Fruit fly (Drosophila melanogaster) S2 (cell line): ENCODE data around the gene bcn92.

Experiments used
- CG8478 ChIP-seq: fragments of >200 bp; optimal IDR thresholded peaks from 2 replicates; lab custom pipeline; 2018
- CTCF ChIP-seq, 2 experiments: fragments of >200 bp; optimal IDR thresholded peaks; 2 replicates each; lab custom pipeline; 2018

Gene bcn92

dm6 chrX:2104365-2104764, 45.1 kb downstream of the bcn92 start:
- TF ChIP-seq CTCF (optimal IDR thresholded peaks at IDR 0.05; lab: Kevin White, UChicago): no peak
- no peak for TF ChIP-seq CG8478

DNA sequence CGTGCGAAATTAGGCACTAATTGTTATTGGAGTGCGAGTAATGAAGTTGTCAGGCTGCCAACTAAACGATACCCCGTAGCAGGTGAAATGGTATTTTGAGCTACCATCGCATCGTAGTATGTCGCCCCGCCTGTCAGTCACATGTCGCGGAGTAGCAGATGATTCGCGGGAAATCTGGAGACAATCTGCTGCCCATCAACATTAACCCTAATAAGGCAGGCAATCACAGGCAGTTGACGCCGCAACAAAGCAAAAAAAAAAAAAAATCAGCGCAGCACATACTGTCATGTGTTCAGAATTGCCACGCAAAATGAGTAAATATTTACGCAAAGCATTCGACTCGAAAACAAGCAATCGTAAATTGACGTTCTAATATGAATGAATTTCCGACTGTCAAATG, 45.6 kb downstream of the bcn92 start:
- TF ChIP-seq CG8478: no peak
- TF ChIP-seq CTCF (optimal IDR thresholded peaks at IDR 0.05; lab: Kevin White, UChicago): no peak
